Fruit fly (Drosophila melanogaster) whole organism, prepupa: ENCODE data around the gene Nsun5.
A peak's percentile ranks its signal among the peaks of the same experiment; 100 is the strongest.

Experiments used
- CG10631 ChIP-seq: fragments of 200-800 bp; sonication (Bioruptor generic); optimal IDR thresholded peaks from 2 replicates; lab custom pipeline; 2016; ENCODE audit warnings: missing biosample characterization, missing genetic modification characterization
- CG10669 ChIP-seq: fragments of 200-800 bp; sonication (Bioruptor generic); optimal IDR thresholded peaks from 3 replicates; lab custom pipeline; 2018; ENCODE audit warnings: missing biosample characterization, mild to moderate bottlenecking, missing genetic modification characterization, moderate library complexity
- CG11902 ChIP-seq: fragments of 200-800 bp; sonication (Bioruptor generic); optimal IDR thresholded peaks from 3 replicates; lab custom pipeline; 2016; ENCODE audit warnings: missing biosample characterization, missing genetic modification characterization
- CG1621 ChIP-seq: fragments of 200-800 bp; sonication (Bioruptor generic); optimal IDR thresholded peaks from 3 replicates; lab custom pipeline; 2018; ENCODE audit warnings: missing biosample characterization, mild to moderate bottlenecking, missing genetic modification characterization
- CG16779 ChIP-seq: fragments of 200-800 bp; sonication (Bioruptor generic); optimal IDR thresholded peaks from 3 replicates; lab custom pipeline; 2017; ENCODE audit warnings: missing biosample characterization, mild to moderate bottlenecking, missing genetic modification characterization
- CG3032 ChIP-seq: fragments of 200-800 bp; optimal IDR thresholded peaks from 2 replicates; lab custom pipeline; 2019; ENCODE audit warnings: missing biosample characterization, mild to moderate bottlenecking, missing genetic modification characterization, moderate library complexity
- CG31627 ChIP-seq: fragments of 200-800 bp; sonication (Bioruptor generic); optimal IDR thresholded peaks from 3 replicates; lab custom pipeline; 2016; ENCODE audit warnings: missing biosample characterization, missing genetic modification characterization
- CG32006 ChIP-seq: fragments of 200-800 bp; sonication (Bioruptor generic); optimal IDR thresholded peaks from 3 replicates; lab custom pipeline; 2017; ENCODE audit warnings: missing biosample characterization, mild to moderate bottlenecking, missing genetic modification characterization
- CG34406 ChIP-seq: fragments of 200-800 bp; sonication (Bioruptor generic); optimal IDR thresholded peaks from 3 replicates; lab custom pipeline; 2016; ENCODE audit warnings: missing biosample characterization, missing genetic modification characterization
- CG4318 ChIP-seq: fragments of 200-800 bp; sonication (Bioruptor generic); optimal IDR thresholded peaks from 3 replicates; lab custom pipeline; 2017; ENCODE audit warnings: missing biosample characterization, mild to moderate bottlenecking, missing genetic modification characterization
- CG6163 ChIP-seq: fragments of 200-800 bp; sonication (Bioruptor generic); IDR thresholded peaks from 3 replicates; pipeline ENCODE4 v1.3.6; 2022; ENCODE audit warnings: missing biosample characterization, missing genetic modification characterization
- CG6792 ChIP-seq: fragments of 200-800 bp; sonication (Bioruptor generic); optimal IDR thresholded peaks from 3 replicates; lab custom pipeline; 2016; ENCODE audit warnings: missing biosample characterization, missing genetic modification characterization
- CG6808 ChIP-seq: fragments of 200-800 bp; sonication (Bioruptor generic); optimal IDR thresholded peaks from 3 replicates; lab custom pipeline; 2017; ENCODE audit warnings: missing biosample characterization, missing genetic modification characterization, mild to moderate bottlenecking, moderate library complexity, missing genetic modification reagents
- CG6854 ChIP-seq: fragments of 200-800 bp; sonication (Bioruptor generic); optimal IDR thresholded peaks from 2 replicates; lab custom pipeline; 2017; ENCODE audit warnings: missing biosample characterization, mild to moderate bottlenecking, missing genetic modification characterization
- CG8119 ChIP-seq: fragments of 200-800 bp; sonication (Bioruptor generic); IDR thresholded peaks from 3 replicates; pipeline ENCODE4 v1.3.6; 2022; ENCODE audit warnings: missing biosample characterization, missing genetic modification characterization
- CG8632 ChIP-seq: fragments of 200-800 bp; sonication (Bioruptor generic); optimal IDR thresholded peaks from 3 replicates; lab custom pipeline; 2016; ENCODE audit warnings: missing biosample characterization, missing genetic modification characterization
- CG9139 ChIP-seq: fragments of 200-800 bp; sonication (Bioruptor generic); optimal IDR thresholded peaks from 3 replicates; lab custom pipeline; 2017; ENCODE audit warnings: missing biosample characterization, mild to moderate bottlenecking, missing genetic modification characterization
- Eip75B ChIP-seq: fragments of 200-800 bp; sonication (Bioruptor generic); optimal IDR thresholded peaks from 3 replicates; lab custom pipeline; 2016; ENCODE audit warnings: missing biosample characterization, missing genetic modification characterization
- Eip78C ChIP-seq: fragments of 200-800 bp; sonication (Bioruptor generic); peaks from one replicate; lab custom pipeline; 2016; ENCODE audit warnings: missing biosample characterization, missing genetic modification characterization
- Eip93F ChIP-seq: fragments of 200-800 bp; sonication (Bioruptor generic); optimal IDR thresholded peaks from 2 replicates; lab custom pipeline; 2016; ENCODE audit warnings: missing biosample characterization, mild to moderate bottlenecking, missing genetic modification characterization
- Ets21C ChIP-seq: fragments of 200-800 bp; sonication (Bioruptor generic); optimal IDR thresholded peaks from 3 replicates; lab custom pipeline; 2016; ENCODE audit warnings: missing biosample characterization, missing genetic modification characterization
- Ets96B ChIP-seq: fragments of 200-800 bp; optimal IDR thresholded peaks from 2 replicates; lab custom pipeline; 2019; ENCODE audit warnings: missing biosample characterization, mild to moderate bottlenecking, missing genetic modification characterization, moderate library complexity
- Gug ChIP-seq: fragments of 200-800 bp; sonication (Bioruptor generic); IDR thresholded peaks from 2 replicates; pipeline ENCODE4 v1.3.6; 2022; ENCODE audit warnings: missing biosample characterization, missing genetic modification characterization
- Hr39 ChIP-seq: fragments of 200-800 bp; sonication (Bioruptor generic); optimal IDR thresholded peaks from 2 replicates; lab custom pipeline; 2016; ENCODE audit warnings: missing biosample characterization, missing genetic modification characterization
- Lpt ChIP-seq: fragments of 200-800 bp; sonication (Bioruptor generic); optimal IDR thresholded peaks from 3 replicates; lab custom pipeline; 2016; ENCODE audit warnings: missing biosample characterization, missing genetic modification characterization
- OdsH ChIP-seq: fragments of 200-800 bp; sonication (Bioruptor generic); optimal IDR thresholded peaks from 3 replicates; lab custom pipeline; 2016; ENCODE audit warnings: missing biosample characterization, missing genetic modification characterization
- Smox ChIP-seq: fragments of 200-800 bp; sonication (Bioruptor generic); optimal IDR thresholded peaks from 3 replicates; lab custom pipeline; 2016; ENCODE audit warnings: missing biosample characterization, missing genetic modification characterization
- Sox102F ChIP-seq: fragments of 200-800 bp; sonication (Bioruptor generic); optimal IDR thresholded peaks from 2 replicates; lab custom pipeline; 2016; ENCODE audit warnings: missing biosample characterization, mild to moderate bottlenecking, missing genetic modification characterization
- Sox14 ChIP-seq: fragments of 200-800 bp; sonication (Bioruptor generic); optimal IDR thresholded peaks from 3 replicates; lab custom pipeline; 2016; ENCODE audit warnings: missing biosample characterization, missing genetic modification characterization
- Sox15 ChIP-seq: fragments of 200-800 bp; sonication (Bioruptor generic); optimal IDR thresholded peaks from 3 replicates; lab custom pipeline; 2016; ENCODE audit warnings: missing biosample characterization, missing genetic modification characterization
- achi ChIP-seq: fragments of 200-800 bp; sonication (Bioruptor generic); optimal IDR thresholded peaks from 3 replicates; lab custom pipeline; 2016; ENCODE audit warnings: missing biosample characterization, missing genetic modification characterization
- acj6 ChIP-seq: fragments of 200-800 bp; sonication (Bioruptor generic); optimal IDR thresholded peaks from 3 replicates; lab custom pipeline; 2016; ENCODE audit warnings: missing biosample characterization, missing genetic modification characterization
- cyc ChIP-seq: fragments of 200-800 bp; sonication (Bioruptor generic); optimal IDR thresholded peaks from 3 replicates; lab custom pipeline; 2016; ENCODE audit warnings: missing biosample characterization, missing genetic modification characterization
- dac ChIP-seq: fragments of 200-800 bp; sonication (Bioruptor generic); optimal IDR thresholded peaks from 2 replicates; lab custom pipeline; 2017; ENCODE audit warnings: missing biosample characterization, mild to moderate bottlenecking, missing genetic modification characterization
- dsx ChIP-seq: fragments of 200-800 bp; optimal IDR thresholded peaks from 3 replicates; lab custom pipeline; 2019; ENCODE audit warnings: missing biosample characterization, mild to moderate bottlenecking, missing genetic modification characterization, moderate library complexity; ENCODE audit not compliant: poor library complexity, severe bottlenecking
- fkh ChIP-seq: fragments of 200-800 bp; sonication (Bioruptor generic); optimal IDR thresholded peaks from 3 replicates; lab custom pipeline; 2017; ENCODE audit warnings: missing biosample characterization, mild to moderate bottlenecking, missing genetic modification characterization, moderate library complexity
- lz ChIP-seq: fragments of 200-800 bp; sonication (Bioruptor generic); optimal IDR thresholded peaks from 3 replicates; lab custom pipeline; 2016; ENCODE audit warnings: missing biosample characterization, missing genetic modification characterization
- net ChIP-seq: fragments of 200-800 bp; sonication (Bioruptor generic); optimal IDR thresholded peaks from 3 replicates; lab custom pipeline; 2016; ENCODE audit warnings: missing biosample characterization, missing genetic modification characterization
- pdm3 ChIP-seq: fragments of 200-800 bp; sonication (Bioruptor generic); optimal IDR thresholded peaks from 3 replicates; lab custom pipeline; 2016; ENCODE audit warnings: missing biosample characterization, missing genetic modification characterization
- spab ChIP-seq: fragments of 200-800 bp; sonication (Bioruptor generic); optimal IDR thresholded peaks from 2 replicates; lab custom pipeline; 2017; ENCODE audit warnings: missing biosample characterization, mild to moderate bottlenecking, missing genetic modification characterization, missing genetic modification reagents
- svp ChIP-seq: fragments of 200-800 bp; sonication (Bioruptor generic); peaks from one replicate; lab custom pipeline; 2016; ENCODE audit warnings: missing biosample characterization, missing genetic modification characterization
- topi ChIP-seq: fragments of 200-800 bp; sonication (Bioruptor generic); optimal IDR thresholded peaks from 3 replicates; lab custom pipeline; 2016; ENCODE audit warnings: missing biosample characterization, missing genetic modification characterization
- vri ChIP-seq: fragments of 200-800 bp; sonication (Bioruptor generic); optimal IDR thresholded peaks from 3 replicates; lab custom pipeline; 2016; ENCODE audit warnings: missing biosample characterization, mild to moderate bottlenecking, missing genetic modification characterization

Nsun5 gene

dm6 chr3R:19163972-19164819, 2.1 kb upstream of the Nsun5 start, which contains the start of gene sqz (continued):
- TF ChIP-seq acj6 (GFP tag; lab: Kevin White, UChicago) = no peak
- peak; percentile 62 for TF ChIP-seq CG32006 (GFP tag; lab: Kevin White, UChicago)
- TF ChIP-seq Eip93F (GFP tag; lab: Kevin White, UChicago) = peak; percentile 53
- peak; percentile 45 for TF ChIP-seq achi (GFP tag; lab: Kevin White, UChicago)
- TF ChIP-seq CG16779 (tag; lab: Kevin White, UChicago) = peak; percentile 82
- no peak for TF ChIP-seq Ets21C (GFP tag; lab: Kevin White, UChicago)
- TF ChIP-seq CG10669 (GFP tag; lab: Kevin White, UChicago) = peak; percentile 72
- peak; percentile 47 for TF ChIP-seq CG34406 (GFP tag; lab: Kevin White, UChicago)
- peak; percentile 12 for TF ChIP-seq CG4318
- TF ChIP-seq Sox102F (GFP tag; lab: Kevin White, UChicago) = peak; percentile 71
- no peak for TF ChIP-seq Hr39 (GFP tag; lab: Kevin White, UChicago)
- TF ChIP-seq Gug (GFP tag; lab: Robert Waterston, UW) = peak; percentile 44; the same call in 1 of the 2 replicates
- no peak for TF ChIP-seq Sox15 (GFP tag; lab: Kevin White, UChicago)
- TF ChIP-seq CG11902 (GFP tag; lab: Kevin White, UChicago) = no peak
- TF ChIP-seq Lpt (GFP tag; lab: Kevin White, UChicago) = peak; percentile 61
- peak; percentile 44 for TF ChIP-seq dac (GFP tag; lab: Kevin White, UChicago)
- peak; percentile 72 for TF ChIP-seq Eip75B (GFP tag; lab: Kevin White, UChicago)
- TF ChIP-seq CG1621 = peak; percentile 74
- TF ChIP-seq CG6854 (GFP tag; lab: Kevin White, UChicago) = peak; percentile 87
- TF ChIP-seq, all 60 proteins: peak for 49

- no peak for TF ChIP-seq dsx
Measured at dm6 chr3R:19159778-19160177, 2.3 kb downstream of the Nsun5 start, which contains the start of gene CG11779. Gene CG11779 (minus strand): TSS chr3R:19159878.

dm6 chr3R:19157997-19158396, 4.1 kb downstream of the Nsun5 start:
- TF ChIP-seq Eip78C (GFP tag; lab: Kevin White, UChicago) = peak; percentile 30
- peak; percentile 55 for TF ChIP-seq svp (GFP tag; lab: Kevin White, UChicago)
- no peak for TF ChIP-seq CG9139 (GFP tag; lab: Kevin White, UChicago)

- TF ChIP-seq CG31627 (GFP tag; lab: Kevin White, UChicago) = peak; percentile 59
- peak; percentile 12 for TF ChIP-seq achi (GFP tag; lab: Kevin White, UChicago)
- peak; percentile 39 for TF ChIP-seq CG11902 (GFP tag; lab: Kevin White, UChicago)
- peak; percentile 17 for TF ChIP-seq net (GFP tag; lab: Kevin White, UChicago)
- TF ChIP-seq CG6808 (GFP tag; lab: Kevin White, UChicago) = no peak
- peak; percentile 39 for TF ChIP-seq topi (GFP tag; lab: Kevin White, UChicago)
- peak; percentile 73 for TF ChIP-seq vri (GFP tag; lab: Kevin White, UChicago)
- peak; percentile 52 for TF ChIP-seq CG3032
- peak; percentile 21 for TF ChIP-seq Eip75B (GFP tag; lab: Kevin White, UChicago)
- TF ChIP-seq Smox (GFP tag; lab: Kevin White, UChicago) = peak; percentile 1
- TF ChIP-seq fkh = no peak
- TF ChIP-seq CG10631 = peak; percentile 56
- peak; percentile 18 for TF ChIP-seq CG1621
- peak; percentile 64 for TF ChIP-seq cyc (GFP tag; lab: Kevin White, UChicago)
- no peak for TF ChIP-seq spab
- TF ChIP-seq Ets96B = no peak
- TF ChIP-seq Ets21C (GFP tag; lab: Kevin White, UChicago) = peak; percentile 29
- peak; percentile 72; the same call in 2 of the 3 replicates for TF ChIP-seq CG6163 (GFP tag; lab: Robert Waterston, UW)
- peak; percentile 27 for TF ChIP-seq OdsH
- TF ChIP-seq CG8632 (GFP tag; lab: Kevin White, UChicago) = no peak
- TF ChIP-seq CG6792 (GFP tag; lab: Kevin White, UChicago) = peak; percentile 11
- TF ChIP-seq pdm3 (GFP tag; lab: Kevin White, UChicago) = peak; percentile 28
- TF ChIP-seq CG8119 (GFP tag; lab: Robert Waterston, UW) = no peak; the same call in 2 of the 3 replicates
- peak; percentile 52 for TF ChIP-seq Sox14
- peak; percentile 46 for TF ChIP-seq Hr39 (GFP tag; lab: Kevin White, UChicago)
- peak; percentile 68 for TF ChIP-seq lz
Measured at dm6 chr3R:19156670-19157402, 5.3 kb downstream of the Nsun5 start, which contains the start of gene nanos. Gene nanos (plus strand): TSS chr3R:19157238.
